Worm (Caenorhabditis elegans) whole organism, L4 larva: ENCODE measurements around the gene K04C1.3.

Source experiments
- R02D3.7 ChIP-seq: fragments of 150-350 bp; sonication (generic microtip); optimal IDR thresholded peaks from 3 replicates; lab custom pipeline; 2014; ENCODE audit warnings: missing biosample characterization, missing genetic modification characterization
- Y48G9A.11 ChIP-seq: fragments of 200-800 bp; sonication (Bioruptor generic); IDR thresholded peaks from 2 replicates; pipeline ENCODE4 v1.3.6; 2022; ENCODE audit warnings: missing genetic modification reagents, missing genetic modification characterization, missing compliant biosample characterization
- dpl-1 ChIP-seq: fragments of 150-350 bp; optimal IDR thresholded peaks from 2 replicates; lab custom pipeline; 2014; ENCODE audit warnings: missing biosample characterization, missing genetic modification reagents, missing genetic modification characterization

ce11 chrX:14214520-14215023 is 28.6 kb downstream of the K04C1.3 start, which contains the start of gene K06G5.1:
- TF ChIP-seq R02D3.7 (tag; lab: Kevin White, UChicago) (no peak), Y48G9A.11 (GFP tag; lab: Robert Waterston, UW) (no peak), dpl-1 (GFP tag; lab: Kevin White, UChicago) (no peak)
